Fruit fly (Drosophila melanogaster) whole organism, embryonic: ENCODE data around the gene CG6254.
A peak's percentile ranks its signal among the peaks of the same experiment; 100 is the strongest.

Experiments used
- Atf6 ChIP-seq: fragments of 200-800 bp; sonication (Bioruptor generic); IDR thresholded peaks from 2 replicates; pipeline ENCODE4 v1.3.6; 2022; ENCODE audit warnings: missing biosample characterization, missing genetic modification characterization
- Awh ChIP-seq: fragments of 200-800 bp; sonication (Bioruptor generic); IDR thresholded peaks from 2 replicates; pipeline ENCODE4, ENCODE4 v1.3.6; 2022; ENCODE audit warnings: missing biosample characterization, missing genetic modification characterization
- CG11695 ChIP-seq: fragments of 200-800 bp; sonication (Bioruptor generic); IDR thresholded peaks from 3 replicates; pipeline ENCODE4 v1.3.6; 2022; ENCODE audit warnings: missing biosample characterization, missing genetic modification characterization
- CG12744 ChIP-seq: fragments of 200-800 bp; sonication (Bioruptor generic); optimal IDR thresholded peaks from 2 replicates; lab custom pipeline; 2016; ENCODE audit warnings: missing biosample characterization, missing genetic modification characterization
- CG13624 ChIP-seq: fragments of 200-800 bp; sonication (Bioruptor generic); optimal IDR thresholded peaks from 2 replicates; lab custom pipeline; 2016; ENCODE audit warnings: missing biosample characterization, missing genetic modification characterization
- CG15073 ChIP-seq: fragments of 200-800 bp; sonication (Bioruptor generic); optimal IDR thresholded peaks from 2 replicates; lab custom pipeline; 2016; ENCODE audit warnings: missing biosample characterization, missing genetic modification characterization
- CG1647 ChIP-seq: fragments of 200-800 bp; sonication (Bioruptor generic); optimal IDR thresholded peaks from 3 replicates; lab custom pipeline; 2016; ENCODE audit warnings: missing biosample characterization, missing genetic modification characterization
- CG17186 ChIP-seq: fragments of 200-800 bp; sonication (Bioruptor generic); optimal IDR thresholded peaks from 3 replicates; lab custom pipeline; 2017; ENCODE audit warnings: missing biosample characterization, missing genetic modification reagents, missing genetic modification characterization
- CG18011 ChIP-seq: fragments of 200-800 bp; sonication (Bioruptor generic); optimal IDR thresholded peaks from 2 replicates; lab custom pipeline; 2017; ENCODE audit warnings: missing biosample characterization, missing genetic modification characterization, mild to moderate bottlenecking, moderate library complexity, missing genotype
- CG2202 ChIP-seq: fragments of 200-800 bp; sonication (Bioruptor generic); optimal IDR thresholded peaks from 2 replicates; lab custom pipeline; 2018; ENCODE audit warnings: missing biosample characterization, mild to moderate bottlenecking, missing genetic modification characterization
- CG2889 ChIP-seq: fragments of 200-800 bp; sonication (Bioruptor generic); IDR thresholded peaks from 3 replicates; pipeline ENCODE4 v1.3.6; 2022; ENCODE audit warnings: missing biosample characterization, missing genetic modification characterization
- CG31224 ChIP-seq: fragments of 200-800 bp; sonication (Bioruptor generic); IDR thresholded peaks from 2 replicates; pipeline ENCODE4 v1.3.6; 2022; ENCODE audit warnings: missing biosample characterization, missing genetic modification characterization
- CG3407 ChIP-seq: fragments of 200-800 bp; sonication (Bioruptor generic); optimal IDR thresholded peaks from 2 replicates; lab custom pipeline; 2018; ENCODE audit warnings: missing biosample characterization, mild to moderate bottlenecking, missing genetic modification characterization
- CG3995 ChIP-seq: fragments of 200-800 bp; sonication (Bioruptor generic); optimal IDR thresholded peaks from 3 replicates; lab custom pipeline; 2016; ENCODE audit warnings: missing biosample characterization, missing genetic modification characterization
- CG6254 ChIP-seq: fragments of 200-800 bp; sonication (Bioruptor generic); optimal IDR thresholded peaks from 3 replicates; lab custom pipeline; 2017; ENCODE audit warnings: mild to moderate bottlenecking, missing biosample characterization, missing genetic modification reagents, missing genetic modification characterization
- CG6854 ChIP-seq: fragments of 200-800 bp; sonication (Bioruptor generic); optimal IDR thresholded peaks from 3 replicates; lab custom pipeline; 2017; ENCODE audit warnings: missing biosample characterization, mild to moderate bottlenecking, missing genetic modification characterization
- CG8089 ChIP-seq: fragments of 200-800 bp; sonication (Bioruptor generic); optimal IDR thresholded peaks from 3 replicates; lab custom pipeline; 2016; ENCODE audit warnings: missing biosample characterization, missing genetic modification characterization
- CG8281 ChIP-seq: fragments of 200-800 bp; sonication (Bioruptor generic); optimal IDR thresholded peaks from 2 replicates; lab custom pipeline; 2018; ENCODE audit warnings: missing biosample characterization, mild to moderate bottlenecking, missing genetic modification characterization, moderate library complexity
- CG8359 ChIP-seq: fragments of 200-800 bp; sonication (Bioruptor generic); optimal IDR thresholded peaks from 2 replicates; lab custom pipeline; 2017; ENCODE audit warnings: missing biosample characterization, mild to moderate bottlenecking, missing genetic modification characterization, borderline replicate concordance
- CG8388 ChIP-seq: fragments of 200-800 bp; sonication (Bioruptor generic); optimal IDR thresholded peaks from 2 replicates; lab custom pipeline; 2019; ENCODE audit warnings: missing biosample characterization, mild to moderate bottlenecking, missing genetic modification characterization, moderate library complexity
- D19A ChIP-seq: fragments of 200-800 bp; optimal IDR thresholded peaks from 3 replicates; lab custom pipeline; 2019; ENCODE audit warnings: missing biosample characterization, mild to moderate bottlenecking, missing genetic modification characterization, moderate library complexity
- D19B ChIP-seq: fragments of 200-800 bp; sonication (Bioruptor generic); optimal IDR thresholded peaks from 2 replicates; lab custom pipeline; 2017; ENCODE audit warnings: missing biosample characterization, mild to moderate bottlenecking, missing genetic modification characterization
- Dbx ChIP-seq: fragments of 200-800 bp; sonication (Bioruptor generic); IDR thresholded peaks from 3 replicates; pipeline ENCODE4 v1.3.6; 2022; ENCODE audit warnings: missing biosample characterization, missing genetic modification characterization
- Dfd ChIP-seq, 2 experiments: fragments of >200 bp; optimal IDR thresholded peaks; 2 replicates each; lab custom pipeline; 2017; ENCODE audit warnings: missing biosample characterization in 2 of 2, missing genetic modification characterization in 2 of 2
- Drgx ChIP-seq: fragments of 200-800 bp; sonication (Bioruptor generic); IDR thresholded peaks from 2 replicates; pipeline ENCODE4 v1.3.6; 2022; ENCODE audit warnings: missing biosample characterization, missing genetic modification characterization
- GATAe ChIP-seq: fragments of 200-800 bp; sonication (Bioruptor generic); conservative IDR thresholded peaks from 2 replicates; pipeline ENCODE4 v1.3.6; 2022; ENCODE audit warnings: missing biosample characterization, missing genetic modification characterization
- Hmr ChIP-seq: fragments of 200-800 bp; sonication (Bioruptor generic); optimal IDR thresholded peaks from 3 replicates; lab custom pipeline; 2017; ENCODE audit warnings: mild to moderate bottlenecking, missing biosample characterization, missing genetic modification reagents, missing genetic modification characterization
- Kr ChIP-seq: fragments of 200-800 bp; sonication (Bioruptor generic); optimal IDR thresholded peaks from 2 replicates; lab custom pipeline; 2017; ENCODE audit warnings: missing biosample characterization, mild to moderate bottlenecking, missing genetic modification characterization
- Lhr ChIP-seq: fragments of 200-800 bp; sonication (Bioruptor generic); optimal IDR thresholded peaks from 3 replicates; lab custom pipeline; 2017; ENCODE audit warnings: mild to moderate bottlenecking, missing biosample characterization, missing genetic modification reagents, missing genetic modification characterization
- Max ChIP-seq: fragments of 200-800 bp; sonication (Bioruptor generic); optimal IDR thresholded peaks from 2 replicates; lab custom pipeline; 2016; ENCODE audit warnings: missing biosample characterization, mild to moderate bottlenecking, missing genetic modification characterization
- Med ChIP-seq: fragments of 200-800 bp; sonication (Bioruptor generic); peaks from one replicate; lab custom pipeline; 2016; ENCODE audit warnings: missing biosample characterization, missing genetic modification characterization, mild to moderate bottlenecking, inconsistent platforms, moderate library complexity
- NC2β ChIP-seq: fragments of 200-800 bp; sonication (Bioruptor generic); optimal IDR thresholded peaks from 2 replicates; lab custom pipeline; 2016; ENCODE audit warnings: missing biosample characterization, missing genetic modification characterization
- NK7.1 ChIP-seq: fragments of 200-800 bp; sonication (Bioruptor generic); optimal IDR thresholded peaks from 3 replicates; lab custom pipeline; 2016; ENCODE audit warnings: missing biosample characterization, missing genetic modification characterization
- Neu2 ChIP-seq: fragments of 200-800 bp; sonication (Bioruptor generic); optimal IDR thresholded peaks from 3 replicates; lab custom pipeline; 2016; ENCODE audit warnings: missing biosample characterization, missing genetic modification characterization, borderline replicate concordance
- Sry-β ChIP-seq: fragments of 200-800 bp; sonication (Bioruptor generic); optimal IDR thresholded peaks from 2 replicates; lab custom pipeline; 2018; ENCODE audit warnings: missing biosample characterization, mild to moderate bottlenecking, missing genetic modification characterization, moderate library complexity
- YL-1 ChIP-seq: fragments of 200-800 bp; sonication (Bioruptor generic); optimal IDR thresholded peaks from 3 replicates; lab custom pipeline; 2017; ENCODE audit warnings: missing biosample characterization, mild to moderate bottlenecking, missing genetic modification characterization
- amos ChIP-seq: fragments of 200-800 bp; sonication (Bioruptor generic); IDR thresholded peaks from 2 replicates; pipeline ENCODE4 v1.3.6; 2022; ENCODE audit warnings: missing biosample characterization, missing genetic modification characterization; ENCODE audit not compliant: partially characterized antibody
- bigmax ChIP-seq: fragments of 200-800 bp; sonication (Bioruptor generic); optimal IDR thresholded peaks from 2 replicates; lab custom pipeline; 2018; ENCODE audit warnings: missing biosample characterization, mild to moderate bottlenecking, missing genetic modification characterization
- bsh ChIP-seq, 2 experiments: fragments of 200-800 bp; sonication (Bioruptor generic); optimal IDR thresholded peaks; 2 replicates each; lab custom pipeline; 2017 to 2018; ENCODE audit warnings: mild to moderate bottlenecking in 2 of 2, missing biosample characterization in 2 of 2, missing genetic modification characterization in 2 of 2, moderate library complexity in 1 of 2
- dan ChIP-seq: fragments of 200-800 bp; sonication (Bioruptor generic); IDR thresholded peaks from 2 replicates; pipeline ENCODE4 v1.3.6; 2022; ENCODE audit warnings: missing biosample characterization, missing genetic modification characterization
- danr ChIP-seq: fragments of 200-800 bp; sonication (Bioruptor generic); IDR thresholded peaks from 2 replicates; pipeline ENCODE4 v1.3.6; 2022; ENCODE audit warnings: missing biosample characterization, missing genetic modification characterization
- fru ChIP-seq: fragments of >200 bp; optimal IDR thresholded peaks from 2 replicates; lab custom pipeline; 2017
- gem ChIP-seq: fragments of 200-800 bp; sonication (Bioruptor generic); optimal IDR thresholded peaks from 2 replicates; lab custom pipeline; 2019; ENCODE audit warnings: missing biosample characterization, mild to moderate bottlenecking, missing genetic modification characterization, moderate library complexity
- gt ChIP-seq: fragments of 200-800 bp; sonication (Bioruptor generic); IDR thresholded peaks from 2 replicates; pipeline ENCODE4 v1.3.6; 2022; ENCODE audit warnings: missing biosample characterization, missing genetic modification characterization
- lilli ChIP-seq: fragments of 200-800 bp; sonication (Bioruptor generic); optimal IDR thresholded peaks from 3 replicates; lab custom pipeline; 2016; ENCODE audit warnings: missing biosample characterization, missing genetic modification characterization
- nom ChIP-seq: fragments of 200-800 bp; sonication (Bioruptor generic); optimal IDR thresholded peaks from 2 replicates; lab custom pipeline; 2017; ENCODE audit warnings: missing biosample characterization, missing genetic modification characterization, mild to moderate bottlenecking, moderate library complexity, missing genetic modification reagents
- phol ChIP-seq: fragments of 200-800 bp; sonication (Bioruptor generic); optimal IDR thresholded peaks from 3 replicates; lab custom pipeline; 2018; ENCODE audit warnings: missing biosample characterization, mild to moderate bottlenecking, missing genetic modification characterization, moderate library complexity
- row ChIP-seq: fragments of 200-800 bp; sonication (Bioruptor generic); IDR thresholded peaks from 3 replicates; pipeline ENCODE4 v1.3.6; 2022; ENCODE audit warnings: missing biosample characterization, missing genetic modification characterization
- sqz ChIP-seq: fragments of 200-800 bp; sonication (Bioruptor generic); optimal IDR thresholded peaks from 3 replicates; lab custom pipeline; 2018; ENCODE audit warnings: missing biosample characterization, mild to moderate bottlenecking, missing genetic modification characterization
- toy ChIP-seq: fragments of 200-800 bp; sonication (Bioruptor generic); IDR thresholded peaks from 2 replicates; pipeline ENCODE4 v1.3.6; 2022; ENCODE audit warnings: missing biosample characterization, missing genetic modification characterization
- unc-4 ChIP-seq: fragments of 200-800 bp; sonication (Bioruptor generic); IDR thresholded peaks from 2 replicates; pipeline ENCODE4 v1.3.6; 2022; ENCODE audit warnings: missing biosample characterization, missing genetic modification characterization; ENCODE audit not compliant: partially characterized antibody
- usp ChIP-seq: fragments of >200 bp; optimal IDR thresholded peaks from 2 replicates; lab custom pipeline; 2017; ENCODE audit warnings: missing biosample characterization, missing genetic modification characterization

CG6254 gene

dm6 chr3R:10134341-10134668, 26.8 kb downstream of the CG6254 start (continued):
- peak; percentile 0 for TF ChIP-seq CG18011 (GFP tag; lab: Kevin White, UChicago)
- TF ChIP-seq Hmr (GFP tag; lab: Kevin White, UChicago): peak; percentile 59
- peak; percentile 49 for TF ChIP-seq CG1647 (GFP tag; lab: Kevin White, UChicago)
- no peak for TF ChIP-seq D19B (GFP tag; lab: Kevin White, UChicago)
- TF ChIP-seq YL-1 (GFP tag; lab: Kevin White, UChicago): peak; percentile 16
- TF ChIP-seq usp (GFP tag; lab: Kevin White, UChicago): no peak
- peak; percentile 51; the same call in 2 of the 3 replicates for TF ChIP-seq Dbx (GFP tag; lab: Robert Waterston, UW)
- no peak for TF ChIP-seq sqz (GFP tag; lab: Kevin White, UChicago)
- no peak for TF ChIP-seq fru (lab: Kevin White, UChicago)
- TF ChIP-seq CG13624 (GFP tag; lab: Kevin White, UChicago): peak; percentile 76
- TF ChIP-seq CG8089 (GFP tag; lab: Kevin White, UChicago): no peak
- no peak for TF ChIP-seq CG6254
- TF ChIP-seq phol (tag; lab: Kevin White, UChicago): peak; percentile 1
- no peak for TF ChIP-seq GATAe
- no peak for TF ChIP-seq Sry-β
- TF ChIP-seq dan: no peak
- no peak for TF ChIP-seq NC2β (GFP tag; lab: Kevin White, UChicago)
- TF ChIP-seq CG12744 (GFP tag; lab: Kevin White, UChicago): no peak
- no peak for TF ChIP-seq CG15073 (GFP tag; lab: Kevin White, UChicago)
- TF ChIP-seq CG3995: no peak
- peak; percentile 99 for TF ChIP-seq Med (GFP tag; lab: Kevin White, UChicago)
- TF ChIP-seq CG8281 (tag; lab: Kevin White, UChicago): no peak
- peak; percentile 54 for TF ChIP-seq CG17186
- TF ChIP-seq nom (GFP tag; lab: Kevin White, UChicago): peak; percentile 17
- TF ChIP-seq Max (GFP tag; lab: Kevin White, UChicago): no peak
- TF ChIP-seq Awh (GFP tag; lab: Robert Waterston, UW): no peak
- TF ChIP-seq lilli (GFP tag; lab: Kevin White, UChicago): peak; percentile 57
- TF ChIP-seq CG6854 (GFP tag; lab: Kevin White, UChicago): no peak
- TF ChIP-seq CG2202 (tag; lab: Kevin White, UChicago): no peak
- no peak for TF ChIP-seq CG2889 (GFP tag; lab: Robert Waterston, UW)
- TF ChIP-seq CG31224 (GFP tag; lab: Robert Waterston, UW): no peak
- peak; percentile 8; the same call in 1 of the 3 replicates for TF ChIP-seq row
- no peak for TF ChIP-seq CG8359 (GFP tag; lab: Kevin White, UChicago)
- no peak for TF ChIP-seq Neu2
- no peak for TF ChIP-seq toy (GFP tag; lab: Robert Waterston, UW)
- no peak for TF ChIP-seq bigmax (GFP tag; lab: Kevin White, UChicago)
- no peak for TF ChIP-seq CG8388 (GFP tag; lab: Kevin White, UChicago)
- TF ChIP-seq amos (GFP tag; lab: Robert Waterston, UW): peak; percentile 41; the same call in 1 of the 2 replicates
- TF ChIP-seq Atf6 (GFP tag; lab: Robert Waterston, UW): no peak
- TF ChIP-seq D19A (tag; lab: Kevin White, UChicago): no peak
- TF ChIP-seq NK7.1 (GFP tag; lab: Kevin White, UChicago): no peak
- TF ChIP-seq Lhr (GFP tag; lab: Kevin White, UChicago): peak; percentile 37
- TF ChIP-seq CG3407 (GFP tag; lab: Kevin White, UChicago): no peak
- no peak for TF ChIP-seq Drgx (GFP tag; lab: Robert Waterston, UW)
- no peak for TF ChIP-seq gt
- TF ChIP-seq CG11695 (GFP tag; lab: Robert Waterston, UW): no peak
- no peak for TF ChIP-seq gem
- no peak for TF ChIP-seq Dfd (GFP tag; optimal IDR thresholded peaks at IDR 0.05; lab: Kevin White, UChicago)
- no peak for TF ChIP-seq Kr
- TF ChIP-seq unc-4 (GFP tag; lab: Robert Waterston, UW): 0 out of 2 replicates have a peak, but pooled peaks have one; percentile 18
- no peak for TF ChIP-seq danr (GFP tag; lab: Robert Waterston, UW)
- TF ChIP-seq bsh (GFP tag; optimal IDR thresholded peaks at IDR 0.05; lab: Kevin White, UChicago): peak in 1 of 2 experiments; percentile 13
